Worm (Caenorhabditis elegans) whole organism, L4 larva: ENCODE data around the gene sre-41.

ENCODE experiments used
- F37D6.2 ChIP-seq: sonication (generic microtip); optimal IDR thresholded peaks from 2 replicates; lab custom pipeline; 2016; ENCODE audit warnings: mild to moderate bottlenecking, missing genetic modification characterization, missing compliant biosample characterization
- F44E2.7 ChIP-seq: fragments of 200-800 bp; sonication (Bioruptor generic); IDR thresholded peaks from 2 replicates; pipeline ENCODE4 v2.1.2; 2022; ENCODE audit warnings: missing genetic modification characterization, missing compliant biosample characterization
- F49E8.2 ChIP-seq: sonication (generic microtip); optimal IDR thresholded peaks from 2 replicates; lab custom pipeline; 2016; ENCODE audit warnings: missing compliant biosample characterization, mild to moderate bottlenecking, missing genetic modification characterization, borderline replicate concordance
- R02D3.7 ChIP-seq: fragments of 150-350 bp; sonication (generic microtip); optimal IDR thresholded peaks from 3 replicates; lab custom pipeline; 2014; ENCODE audit warnings: missing biosample characterization, missing genetic modification characterization
- T20F7.1 ChIP-seq: fragments of 200-800 bp; sonication (Bioruptor generic); optimal IDR thresholded peaks from 2 replicates; lab custom pipeline; 2018; ENCODE audit warnings: mild to moderate bottlenecking, missing genetic modification characterization, missing compliant biosample characterization
- T26A8.4 ChIP-seq: fragments of 200-800 bp; sonication (Bioruptor generic); IDR thresholded peaks from 2 replicates; pipeline ENCODE4 v1.3.6; 2022; ENCODE audit warnings: missing genetic modification characterization, missing compliant biosample characterization
- Y105C5A.15 ChIP-seq: fragments of 200-800 bp; sonication (Bioruptor generic); IDR thresholded peaks from 2 replicates; pipeline ENCODE4 v1.3.6; 2022; ENCODE audit warnings: missing genetic modification characterization, missing compliant biosample characterization
- Y48G9A.11 ChIP-seq: fragments of 200-800 bp; sonication (Bioruptor generic); IDR thresholded peaks from 2 replicates; pipeline ENCODE4 v1.3.6; 2022; ENCODE audit warnings: missing genetic modification reagents, missing genetic modification characterization, missing compliant biosample characterization
- aha-1 ChIP-seq: fragments of 150-350 bp; peaks from one replicate; lab custom pipeline; 2014; ENCODE audit warnings: missing biosample characterization, missing genetic modification characterization
- ama-1 ChIP-seq: fragments of 150-350 bp; optimal IDR thresholded peaks from 2 replicates; lab custom pipeline; 2014; ENCODE audit warnings: inconsistent platforms, mixed read lengths
- ceh-20 ChIP-seq: fragments of 200-800 bp; sonication (Bioruptor generic); IDR thresholded peaks from 2 replicates; pipeline ENCODE4 v1.3.6; 2022; ENCODE audit warnings: missing genetic modification reagents, missing genetic modification characterization, missing compliant biosample characterization
- ceh-32 ChIP-seq: sonication (generic microtip); optimal IDR thresholded peaks from 2 replicates; lab custom pipeline; 2016; ENCODE audit warnings: mild to moderate bottlenecking, missing genetic modification characterization, missing compliant biosample characterization; ENCODE audit not compliant: poor library complexity
- ceh-44 ChIP-seq: fragments of 200-800 bp; sonication (Bioruptor generic); IDR thresholded peaks from 2 replicates; pipeline ENCODE4 v1.3.6; 2022; ENCODE audit warnings: missing genetic modification reagents, missing genetic modification characterization, missing compliant biosample characterization
- ceh-62 ChIP-seq: sonication (generic microtip); optimal IDR thresholded peaks from 2 replicates; lab custom pipeline; 2017; ENCODE audit warnings: missing biosample characterization, missing genetic modification characterization
- cey-2 ChIP-seq: sonication (generic microtip); optimal IDR thresholded peaks from 3 replicates; lab custom pipeline; 2017; ENCODE audit warnings: missing genetic modification characterization, mild to moderate bottlenecking, missing compliant biosample characterization, antibody characterized with exemption, borderline replicate concordance; ENCODE audit not compliant: insufficient read depth
- ctbp-1 ChIP-seq: fragments of 200-800 bp; sonication (Bioruptor generic); IDR thresholded peaks from 2 replicates; pipeline ENCODE4 v1.3.6; 2022; ENCODE audit warnings: missing genetic modification reagents, missing genetic modification characterization, missing compliant biosample characterization
- daf-19 ChIP-seq: fragments of 200-800 bp; sonication (Bioruptor generic); conservative IDR thresholded peaks from 2 replicates; pipeline ENCODE4 v1.3.6; 2022; ENCODE audit warnings: missing genetic modification characterization, missing compliant biosample characterization
- dmd-6 ChIP-seq: fragments of 200-800 bp; sonication (Bioruptor generic); IDR thresholded peaks from 2 replicates; pipeline ENCODE4 v1.3.6; 2022; ENCODE audit warnings: missing genetic modification reagents, missing genetic modification characterization, missing compliant biosample characterization
- dve-1 ChIP-seq: sonication (generic microtip); optimal IDR thresholded peaks from 2 replicates; lab custom pipeline; 2017; ENCODE audit warnings: antibody characterized with exemption, mild to moderate bottlenecking, missing genetic modification characterization, missing compliant biosample characterization; ENCODE audit not compliant: insufficient read depth
- fkh-10 ChIP-seq: fragments of 150-350 bp; optimal IDR thresholded peaks from 2 replicates; lab custom pipeline; 2014; ENCODE audit warnings: missing biosample characterization, missing genetic modification reagents, missing genetic modification characterization
- hif-1 ChIP-seq, 2 experiments: sonication (generic microtip); optimal IDR thresholded peaks; 2 replicates each; lab custom pipeline; 2016 to 2017; ENCODE audit warnings: missing compliant biosample characterization in 2 of 2, missing genetic modification characterization in 2 of 2, missing genetic modification reagents in 2 of 2, missing genotype in 2 of 2, mild to moderate bottlenecking in 1 of 2
- jun-1 ChIP-seq: fragments of 150-350 bp; optimal IDR thresholded peaks from 2 replicates; lab custom pipeline; 2014; ENCODE audit warnings: missing biosample characterization, missing genetic modification reagents, missing genetic modification characterization
- lim-7 ChIP-seq: fragments of 200-800 bp; sonication (Bioruptor generic); IDR thresholded peaks from 2 replicates; pipeline ENCODE4 v1.3.6; 2022; ENCODE audit warnings: missing genetic modification characterization, missing compliant biosample characterization
- lin-13 ChIP-seq: fragments of 150-350 bp; optimal IDR thresholded peaks from 2 replicates; lab custom pipeline; 2014; ENCODE audit warnings: missing biosample characterization, missing genetic modification reagents, missing genetic modification characterization
- lin-15B ChIP-seq: fragments of 150-350 bp; sonication (generic microtip); optimal IDR thresholded peaks from 3 replicates; lab custom pipeline; 2014; ENCODE audit warnings: missing biosample characterization, missing genetic modification characterization
- lin-39 ChIP-seq: fragments of 150-350 bp; optimal IDR thresholded peaks from 2 replicates; lab custom pipeline; 2014; ENCODE audit warnings: missing biosample characterization, missing genetic modification reagents, missing genetic modification characterization
- lir-3 ChIP-seq: sonication (generic microtip); optimal IDR thresholded peaks from 2 replicates; lab custom pipeline; 2016; ENCODE audit warnings: mild to moderate bottlenecking, missing genetic modification characterization, missing compliant biosample characterization
- madf-9 ChIP-seq: fragments of 200-800 bp; sonication (Bioruptor generic); conservative IDR thresholded peaks from 2 replicates; pipeline ENCODE4 v1.3.6; 2022; ENCODE audit warnings: missing genetic modification reagents, missing genetic modification characterization, missing compliant biosample characterization
- mep-1 ChIP-seq: fragments of 150-350 bp; sonication (generic microtip); optimal IDR thresholded peaks from 3 replicates; lab custom pipeline; 2014; ENCODE audit warnings: missing biosample characterization, missing genetic modification characterization
- mes-2 ChIP-seq: sonication (generic microtip); optimal IDR thresholded peaks from 2 replicates; lab custom pipeline; 2016; ENCODE audit warnings: missing genotype, mild to moderate bottlenecking, missing genetic modification characterization, missing compliant biosample characterization; ENCODE audit not compliant: poor library complexity, severe bottlenecking
- mxl-3 ChIP-seq: fragments of 200-800 bp; sonication (Bioruptor generic); optimal IDR thresholded peaks from 2 replicates; lab custom pipeline; 2018; ENCODE audit warnings: mild to moderate bottlenecking, missing genetic modification characterization, missing compliant biosample characterization
- nhr-10 ChIP-seq: fragments of 150-350 bp; optimal IDR thresholded peaks from 2 replicates; lab custom pipeline; 2014; ENCODE audit warnings: missing biosample characterization, missing genetic modification characterization
- nhr-102 ChIP-seq: sonication (generic microtip); optimal IDR thresholded peaks from 2 replicates; lab custom pipeline; 2016; ENCODE audit warnings: mild to moderate bottlenecking, missing genetic modification characterization, moderate library complexity, missing compliant biosample characterization
- nhr-25 ChIP-seq: sonication (generic microtip); optimal IDR thresholded peaks from 2 replicates; lab custom pipeline; 2017; ENCODE audit warnings: missing genetic modification characterization, mild to moderate bottlenecking, missing compliant biosample characterization, antibody characterized with exemption, moderate library complexity, borderline replicate concordance; ENCODE audit not compliant: insufficient read depth
- nhr-28 ChIP-seq: fragments of 150-350 bp; optimal IDR thresholded peaks from 2 replicates; lab custom pipeline; 2014; ENCODE audit warnings: missing biosample characterization, missing genetic modification characterization
- nhr-48 ChIP-seq: sonication (generic microtip); optimal IDR thresholded peaks from 2 replicates; lab custom pipeline; 2016; ENCODE audit warnings: mild to moderate bottlenecking, missing genetic modification characterization, missing compliant biosample characterization
- nhr-6 ChIP-seq: fragments of 150-350 bp; optimal IDR thresholded peaks from 2 replicates; lab custom pipeline; 2014; ENCODE audit warnings: missing biosample characterization, missing genetic modification characterization
- nhr-76 ChIP-seq: fragments of 150-350 bp; optimal IDR thresholded peaks from 2 replicates; lab custom pipeline; 2014; ENCODE audit warnings: missing biosample characterization, missing genetic modification characterization
- nhr-77 ChIP-seq: fragments of 150-350 bp; optimal IDR thresholded peaks from 2 replicates; lab custom pipeline; 2014; ENCODE audit warnings: missing biosample characterization, missing genetic modification characterization
- php-3 ChIP-seq: fragments of 200-800 bp; sonication (Bioruptor generic); IDR thresholded peaks from 2 replicates; pipeline ENCODE4 v1.3.6; 2022; ENCODE audit warnings: missing genetic modification reagents, missing genetic modification characterization, missing compliant biosample characterization
- rbr-2 ChIP-seq: sonication (generic microtip); optimal IDR thresholded peaks from 2 replicates; lab custom pipeline; 2016; ENCODE audit warnings: missing genotype, missing genetic modification characterization, missing compliant biosample characterization
- saeg-2 ChIP-seq: fragments of 200-800 bp; sonication (Bioruptor generic); IDR thresholded peaks from 2 replicates; pipeline ENCODE4 v1.3.6; 2022; ENCODE audit warnings: missing genetic modification reagents, missing genetic modification characterization, missing compliant biosample characterization
- sdz-12 ChIP-seq: fragments of 200-800 bp; sonication (Bioruptor generic); optimal IDR thresholded peaks from 2 replicates; lab custom pipeline; 2018; ENCODE audit warnings: mild to moderate bottlenecking, missing genetic modification characterization, missing compliant biosample characterization
- set-16 ChIP-seq: fragments of 200-800 bp; sonication (Bioruptor generic); IDR thresholded peaks from 2 replicates; pipeline ENCODE4 v1.3.6; 2022; ENCODE audit warnings: missing genetic modification reagents, missing genetic modification characterization, missing compliant biosample characterization
- snpc-1.2 ChIP-seq: fragments of 200-800 bp; sonication (Bioruptor generic); IDR thresholded peaks from 2 replicates; pipeline ENCODE4 v1.3.6; 2022; ENCODE audit warnings: missing genetic modification reagents, missing genetic modification characterization, missing compliant biosample characterization
- snpc-4 ChIP-seq: fragments of 150-350 bp; optimal IDR thresholded peaks from 2 replicates; lab custom pipeline; 2014; ENCODE audit warnings: missing biosample characterization, missing genetic modification characterization
- spr-3 ChIP-seq: fragments of 200-800 bp; sonication (Bioruptor generic); optimal IDR thresholded peaks from 2 replicates; lab custom pipeline; 2018; ENCODE audit warnings: mild to moderate bottlenecking, missing genetic modification characterization, missing compliant biosample characterization
- tag-97 ChIP-seq: fragments of 200-800 bp; sonication (Bioruptor generic); IDR thresholded peaks from 2 replicates; pipeline ENCODE4 v1.3.6; 2022; ENCODE audit warnings: missing genetic modification characterization, missing compliant biosample characterization
- vab-7 ChIP-seq: fragments of 200-800 bp; sonication (Bioruptor generic); IDR thresholded peaks from 2 replicates; pipeline ENCODE4 v1.3.6; 2022; ENCODE audit warnings: missing genetic modification reagents, missing genetic modification characterization, missing compliant biosample characterization
- zag-1 ChIP-seq: fragments of 150-350 bp; optimal IDR thresholded peaks from 2 replicates; lab custom pipeline; 2014; ENCODE audit warnings: missing biosample characterization, missing genetic modification characterization
- zfp-3 ChIP-seq: fragments of 200-800 bp; sonication (Bioruptor generic); conservative IDR thresholded peaks from 2 replicates; pipeline ENCODE4 v1.3.6; 2022; ENCODE audit warnings: missing genetic modification reagents, missing genetic modification characterization, missing compliant biosample characterization
- zip-11 ChIP-seq: fragments of 200-800 bp; sonication (Bioruptor generic); IDR thresholded peaks from 2 replicates; pipeline ENCODE4 v1.3.6; 2022; ENCODE audit warnings: missing genetic modification characterization, missing compliant biosample characterization

sre-41 gene

DNA sequence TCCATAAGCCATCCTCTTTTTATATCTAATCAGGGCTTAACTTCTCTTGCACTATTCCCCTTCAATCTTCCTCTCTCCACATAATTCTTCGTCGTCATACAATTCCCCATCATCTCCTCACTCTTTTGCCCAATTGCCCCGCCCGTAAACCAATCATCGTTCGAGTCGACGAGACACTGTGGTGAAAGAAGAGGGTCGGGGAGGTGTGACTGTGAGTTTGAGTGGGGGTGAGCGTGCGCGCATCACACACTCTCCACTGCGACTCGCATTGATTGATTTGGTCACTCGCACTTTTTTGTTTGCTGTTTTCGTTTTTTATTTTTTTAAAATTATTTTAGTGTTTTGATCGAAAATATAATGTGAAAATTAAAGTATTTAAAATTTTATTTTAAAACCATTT, 48.9 kb upstream of the sre-41 start (continued):
- no peak for TF ChIP-seq mes-2 (tag; lab: Kevin White, UChicago)
- no peak for TF ChIP-seq snpc-1.2
- TF ChIP-seq lir-3 (tag; lab: Kevin White, UChicago): no peak
- no peak for TF ChIP-seq zag-1 (tag; lab: Kevin White, UChicago)
- TF ChIP-seq lin-15B (tag; lab: Kevin White, UChicago): no peak
- no peak for TF ChIP-seq T20F7.1 (GFP tag; lab: Kevin White, UChicago)
- TF ChIP-seq ctbp-1 (GFP tag; lab: Robert Waterston, UW): no peak
- TF ChIP-seq ceh-32 (tag; lab: Kevin White, UChicago): no peak
- no peak for TF ChIP-seq T26A8.4
- TF ChIP-seq madf-9 (GFP tag; lab: Robert Waterston, UW): no peak
- no peak for TF ChIP-seq dmd-6 (GFP tag; lab: Robert Waterston, UW)
- no peak for TF ChIP-seq tag-97 (GFP tag; lab: Robert Waterston, UW)
- no peak for TF ChIP-seq nhr-102 (tag; lab: Kevin White, UChicago)
- no peak for TF ChIP-seq F37D6.2 (tag; lab: Kevin White, UChicago)
- no peak for TF ChIP-seq F49E8.2 (tag; lab: Kevin White, UChicago)
- TF ChIP-seq zfp-3 (GFP tag; lab: Robert Waterston, UW): no peak
- no peak for TF ChIP-seq Y48G9A.11 (GFP tag; lab: Robert Waterston, UW)
- no peak for TF ChIP-seq nhr-10 (tag; lab: Kevin White, UChicago)
- TF ChIP-seq nhr-28 (tag; lab: Kevin White, UChicago): peak; percentile 66
- no peak for TF ChIP-seq nhr-76
- no peak for TF ChIP-seq ceh-62 (tag; lab: Kevin White, UChicago)
- TF ChIP-seq jun-1 (tag; lab: Kevin White, UChicago): no peak
- peak; percentile 57 for TF ChIP-seq rbr-2 (tag; lab: Kevin White, UChicago)
- TF ChIP-seq snpc-4 (tag; lab: Kevin White, UChicago): no peak
- no peak for TF ChIP-seq Y105C5A.15 (GFP tag; lab: Robert Waterston, UW)
- TF ChIP-seq F44E2.7 (GFP tag; lab: Robert Waterston, UW): no peak
- no peak for TF ChIP-seq vab-7 (GFP tag; lab: Robert Waterston, UW)
- TF ChIP-seq saeg-2: no peak
- TF ChIP-seq hif-1 (tag; optimal IDR thresholded peaks at IDR 0.05; lab: Kevin White, UChicago): peak in 1 of 2 experiments; percentile 59
- no peak for TF ChIP-seq daf-19 (GFP tag; lab: Robert Waterston, UW)
- no peak for TF ChIP-seq ceh-20 (GFP tag; lab: Robert Waterston, UW)
- TF ChIP-seq ama-1 (lab: Kevin White, UChicago): no peak
- TF ChIP-seq aha-1: peak; percentile 98
- TF ChIP-seq fkh-10: no peak
- TF ChIP-seq zip-11 (GFP tag; lab: Robert Waterston, UW): no peak
- no peak for TF ChIP-seq lin-39 (tag; lab: Kevin White, UChicago)
- TF ChIP-seq nhr-48 (tag; lab: Kevin White, UChicago): no peak
- TF ChIP-seq R02D3.7 (tag; lab: Kevin White, UChicago): no peak
- TF ChIP-seq mxl-3 (GFP tag; lab: Kevin White, UChicago): no peak
- TF ChIP-seq cey-2 (tag; lab: Kevin White, UChicago): no peak
- TF ChIP-seq mep-1 (tag; lab: Kevin White, UChicago): peak; percentile 78
- TF ChIP-seq nhr-6: peak; percentile 43
- TF ChIP-seq sdz-12 (GFP tag; lab: Kevin White, UChicago): no peak
- TF ChIP-seq php-3 (GFP tag; lab: Robert Waterston, UW): no peak
- peak; percentile 27 for TF ChIP-seq nhr-25 (tag; lab: Kevin White, UChicago)
- TF ChIP-seq set-16 (GFP tag; lab: Robert Waterston, UW): no peak
- no peak for TF ChIP-seq lim-7 (GFP tag; lab: Robert Waterston, UW)
- TF ChIP-seq dve-1 (tag; lab: Kevin White, UChicago): peak; percentile 71
- TF ChIP-seq nhr-77 (tag; lab: Kevin White, UChicago): peak; percentile 30
- no peak for TF ChIP-seq ceh-44 (GFP tag; lab: Robert Waterston, UW)
- TF ChIP-seq lin-13 (GFP tag; lab: Kevin White, UChicago): peak; percentile 28
- no peak for TF ChIP-seq spr-3 (GFP tag; lab: Kevin White, UChicago)
